Fruit fly (Drosophila melanogaster): ENCODE data around the gene cnir.
A peak's percentile ranks its signal among the peaks of the same experiment; 100 is the strongest.

Gene cnir

DNA sequence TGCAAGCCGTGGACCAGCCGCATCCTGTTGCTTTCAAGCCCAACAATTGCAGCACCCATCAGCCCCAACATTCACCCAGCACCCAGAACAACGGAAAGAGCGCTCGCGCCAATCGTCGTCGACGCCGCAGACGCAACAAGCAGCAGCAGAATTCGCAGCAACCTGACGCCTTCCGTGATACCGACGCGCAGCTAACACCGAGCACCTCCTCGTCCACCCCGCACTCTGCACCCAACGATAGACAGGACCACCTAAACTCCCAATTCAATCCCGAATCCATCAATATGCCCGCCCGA lies 20.0 kb upstream of the cnir start:
- TF ChIP-seq pad (GFP tag; optimal IDR thresholded peaks at IDR 0.05): no peak
- TF ChIP-seq ovo (GFP tag; optimal IDR thresholded peaks at IDR 0.05): no peak
- no peak for TF ChIP-seq kay (GFP tag; ENCODE audit: borderline replicate concordance)
- no peak for TF ChIP-seq CG33017 (tag; optimal IDR thresholded peaks at IDR 0.05)
- TF ChIP-seq Mnt (GFP tag; optimal IDR thresholded peaks at IDR 0.05): no peak
- no peak for TF ChIP-seq CG7101 (tag; optimal IDR thresholded peaks at IDR 0.05)
- no peak for TF ChIP-seq tj (GFP tag; optimal IDR thresholded peaks at IDR 0.05)
- no peak for TF ChIP-seq toe (GFP tag; optimal IDR thresholded peaks at IDR 0.05)
- TF ChIP-seq Hr96 (GFP tag; optimal IDR thresholded peaks at IDR 0.05): no peak
- TF ChIP-seq bab1 (GFP tag; optimal IDR thresholded peaks at IDR 0.05): no peak
- TF ChIP-seq Crg-1 (GFP tag; optimal IDR thresholded peaks at IDR 0.05): no peak
- no peak for TF ChIP-seq Clk (GFP tag; optimal IDR thresholded peaks at IDR 0.05)
- no peak for TF ChIP-seq CG11617 (GFP tag; optimal IDR thresholded peaks at IDR 0.05)

DNA sequence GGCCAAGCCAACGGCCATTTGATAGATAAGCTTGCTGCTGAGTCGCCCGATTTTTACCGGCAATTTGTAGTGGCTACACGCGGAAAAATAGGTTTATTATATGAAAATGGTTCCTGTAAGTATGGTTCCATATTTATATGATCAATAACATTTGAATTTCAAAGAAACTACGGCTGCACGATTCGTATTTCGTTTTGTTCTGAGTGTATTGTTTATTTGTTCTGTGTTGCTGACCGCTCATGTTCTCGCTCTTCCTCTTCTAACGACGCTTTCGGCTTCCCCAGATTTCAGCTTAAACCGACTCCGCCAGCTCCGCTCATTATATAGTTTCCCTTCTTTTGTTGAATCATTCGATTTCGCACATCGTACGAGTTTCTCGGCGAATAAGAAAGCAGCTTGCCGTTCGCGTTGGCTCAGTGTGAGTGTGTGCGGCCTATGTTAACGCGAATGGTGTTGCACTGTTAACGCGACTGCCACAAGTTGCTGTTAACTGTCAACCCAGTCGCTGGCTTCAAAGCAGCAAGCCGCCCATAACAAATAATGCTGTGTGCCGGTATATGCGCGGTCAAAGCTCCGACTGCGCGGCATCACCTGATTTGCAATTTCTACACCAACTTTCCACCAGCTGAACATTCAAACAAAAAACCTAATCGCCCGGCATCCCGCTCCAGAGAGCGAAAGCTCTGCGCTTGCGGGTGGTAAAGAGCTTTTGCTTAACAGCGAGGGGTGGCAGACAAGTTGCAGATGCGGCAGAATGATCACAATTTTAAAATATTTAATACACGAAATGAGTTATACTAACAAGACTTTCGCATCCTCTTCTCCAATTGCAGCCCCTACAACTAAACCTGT lies 19.4 kb upstream of the cnir start:
- TF ChIP-seq CG5204 (GFP tag; optimal IDR thresholded peaks at IDR 0.05): no peak
- TF ChIP-seq cnc (optimal IDR thresholded peaks at IDR 0.05): no peak
- peak; percentile 57 for TF ChIP-seq CG7045 (GFP tag; optimal IDR thresholded peaks at IDR 0.05)
- no peak for TF ChIP-seq CG11617 (GFP tag; optimal IDR thresholded peaks at IDR 0.05)
- no peak for TF ChIP-seq Clk (GFP tag; optimal IDR thresholded peaks at IDR 0.05)
- peak; percentile 71 for TF ChIP-seq CG12768 (GFP tag; optimal IDR thresholded peaks at IDR 0.05)
- no peak for TF ChIP-seq CG7101 (tag; optimal IDR thresholded peaks at IDR 0.05)
- TF ChIP-seq CG1620 (GFP tag; optimal IDR thresholded peaks at IDR 0.05): peak; percentile 23
- TF ChIP-seq CG14711 (tag; optimal IDR thresholded peaks at IDR 0.05): peak; percentile 29
- TF ChIP-seq CG33017 (tag; optimal IDR thresholded peaks at IDR 0.05): peak; percentile 50
- no peak for TF ChIP-seq toe (GFP tag; optimal IDR thresholded peaks at IDR 0.05)
- TF ChIP-seq Mnt (GFP tag; optimal IDR thresholded peaks at IDR 0.05): no peak
- TF ChIP-seq Hr96 (GFP tag; optimal IDR thresholded peaks at IDR 0.05): no peak
- TF ChIP-seq cic (GFP tag; optimal IDR thresholded peaks at IDR 0.05): peak; percentile 54
- peak; percentile 74 for TF ChIP-seq kay (GFP tag; ENCODE audit: borderline replicate concordance)
- peak; percentile 81 for TF ChIP-seq bab1 (GFP tag; optimal IDR thresholded peaks at IDR 0.05)
- TF ChIP-seq Crg-1 (GFP tag; optimal IDR thresholded peaks at IDR 0.05): peak; percentile 12
- no peak for TF ChIP-seq ovo (GFP tag; optimal IDR thresholded peaks at IDR 0.05)
- peak; percentile 76 for TF ChIP-seq tj (GFP tag; optimal IDR thresholded peaks at IDR 0.05)
- peak; percentile 37 for TF ChIP-seq pad (GFP tag; optimal IDR thresholded peaks at IDR 0.05)

- TF ChIP-seq ovo (GFP tag; optimal IDR thresholded peaks at IDR 0.05) (peak; percentile 70), CG7101 (tag; optimal IDR thresholded peaks at IDR 0.05) (peak; percentile 27), Crg-1 (GFP tag; optimal IDR thresholded peaks at IDR 0.05) (peak; percentile 59), CG1620 (GFP tag; optimal IDR thresholded peaks at IDR 0.05) (peak; percentile 39), Clk (GFP tag; optimal IDR thresholded peaks at IDR 0.05) (peak; percentile 34), CG33017 (tag; optimal IDR thresholded peaks at IDR 0.05) (no peak), pad (GFP tag; optimal IDR thresholded peaks at IDR 0.05) (peak; percentile 48), Hr96 (GFP tag; optimal IDR thresholded peaks at IDR 0.05) (peak; percentile 49), toe (GFP tag; optimal IDR thresholded peaks at IDR 0.05) (no peak), tj (GFP tag; optimal IDR thresholded peaks at IDR 0.05) (no peak), Mnt (GFP tag; optimal IDR thresholded peaks at IDR 0.05) (no peak), CG11617 (GFP tag; optimal IDR thresholded peaks at IDR 0.05) (peak; percentile 20), CG12768 (GFP tag; optimal IDR thresholded peaks at IDR 0.05) (peak; percentile 65), CG14711 (tag; optimal IDR thresholded peaks at IDR 0.05) (no peak), CG7045 (GFP tag; optimal IDR thresholded peaks at IDR 0.05) (peak; percentile 66), cnc (optimal IDR thresholded peaks at IDR 0.05) (no peak), cic (GFP tag; optimal IDR thresholded peaks at IDR 0.05) (peak; percentile 67), bab1 (GFP tag; optimal IDR thresholded peaks at IDR 0.05) (peak; percentile 38), CG5204 (GFP tag; optimal IDR thresholded peaks at IDR 0.05) (peak; percentile 28), kay (GFP tag; ENCODE audit: borderline replicate concordance) (peak; percentile 74)
Measured at dm6 chr2L:3057951-3058771, 18.5 kb upstream of the cnir start.

DNA sequence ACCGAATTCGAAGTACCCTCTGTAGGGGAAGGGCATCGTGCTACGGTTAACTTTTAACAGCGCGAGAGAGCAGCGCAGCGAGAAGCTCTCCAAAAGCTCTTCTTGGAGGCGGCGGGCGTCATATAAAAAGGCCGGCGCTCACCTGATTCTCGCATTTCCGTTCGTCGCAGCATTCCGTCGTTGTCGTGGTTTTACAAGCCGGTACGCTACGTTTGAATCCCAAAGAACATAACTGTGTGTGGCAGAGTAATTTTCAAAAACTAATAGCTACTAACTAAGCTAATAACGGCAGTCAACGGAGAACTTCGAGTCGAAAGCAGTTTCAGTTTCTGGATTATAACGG lies 16.8 kb upstream of the cnir start, which contains the start of gene FASN1:
FASN1 (plus strand) TSS at position 151 of the 343 bp plus-strand sequence.
- TF ChIP-seq cic (GFP tag; optimal IDR thresholded peaks at IDR 0.05): peak; percentile 55
- TF ChIP-seq Clk (GFP tag; optimal IDR thresholded peaks at IDR 0.05): no peak
- peak; percentile 43 for TF ChIP-seq CG7045 (GFP tag; optimal IDR thresholded peaks at IDR 0.05)
- peak; percentile 8 for TF ChIP-seq tj (GFP tag; optimal IDR thresholded peaks at IDR 0.05)
- peak; percentile 69 for TF ChIP-seq CG33017 (tag; optimal IDR thresholded peaks at IDR 0.05)
- no peak for TF ChIP-seq kay (GFP tag; ENCODE audit: borderline replicate concordance)
- peak; percentile 87 for TF ChIP-seq bab1 (GFP tag; optimal IDR thresholded peaks at IDR 0.05)
- no peak for TF ChIP-seq cnc (optimal IDR thresholded peaks at IDR 0.05)
- TF ChIP-seq Mnt (GFP tag; optimal IDR thresholded peaks at IDR 0.05): peak; percentile 81
- TF ChIP-seq Hr96 (GFP tag; optimal IDR thresholded peaks at IDR 0.05): peak; percentile 67
- peak; percentile 59 for TF ChIP-seq CG7101 (tag; optimal IDR thresholded peaks at IDR 0.05)
- TF ChIP-seq CG14711 (tag; optimal IDR thresholded peaks at IDR 0.05): peak; percentile 25
- TF ChIP-seq Crg-1 (GFP tag; optimal IDR thresholded peaks at IDR 0.05): peak; percentile 78
- peak; percentile 81 for TF ChIP-seq CG12768 (GFP tag; optimal IDR thresholded peaks at IDR 0.05)
- TF ChIP-seq CG5204 (GFP tag; optimal IDR thresholded peaks at IDR 0.05): no peak
- TF ChIP-seq CG11617 (GFP tag; optimal IDR thresholded peaks at IDR 0.05): peak; percentile 0
- TF ChIP-seq pad (GFP tag; optimal IDR thresholded peaks at IDR 0.05): peak; percentile 64
- peak; percentile 69 for TF ChIP-seq CG1620 (GFP tag; optimal IDR thresholded peaks at IDR 0.05)
- TF ChIP-seq ovo (GFP tag; optimal IDR thresholded peaks at IDR 0.05): peak; percentile 61
- TF ChIP-seq toe (GFP tag; optimal IDR thresholded peaks at IDR 0.05): no peak

Data from whole organism, adult.